Worm (Caenorhabditis elegans) whole organism, L2 larva: Measurements from ENCODE around the gene Y45F3A.5.

Experiments
- R02D3.7 ChIP-seq: fragments of 150-350 bp; optimal IDR thresholded peaks from 2 replicates; lab custom pipeline; 2014; ENCODE audit warnings: missing biosample characterization, missing genetic modification characterization
- ZK546.5 ChIP-seq: sonication (generic microtip); optimal IDR thresholded peaks from 2 replicates; lab custom pipeline; 2017; ENCODE audit warnings: missing biosample characterization, missing genetic modification characterization
- ama-1 ChIP-seq: fragments of 150-350 bp; optimal IDR thresholded peaks from 2 replicates; lab custom pipeline; 2018; ENCODE audit warnings: inconsistent platforms
- ceh-82 ChIP-seq: fragments of 150-350 bp; optimal IDR thresholded peaks from 2 replicates; lab custom pipeline; 2014; ENCODE audit warnings: missing biosample characterization, missing genetic modification characterization
- dmd-4 ChIP-seq: sonication (generic microtip); optimal IDR thresholded peaks from 2 replicates; lab custom pipeline; 2017; ENCODE audit warnings: missing biosample characterization, missing genetic modification characterization
- elt-3 ChIP-seq: sonication (generic microtip); optimal IDR thresholded peaks from 2 replicates; lab custom pipeline; 2017; ENCODE audit warnings: missing biosample characterization, missing genetic modification characterization
- lsy-2 ChIP-seq, 2 experiments: fragments of 150-350 bp in 1 of 2; sonication (generic microtip) in 1 of 2; optimal IDR thresholded peaks; 2 replicates each; lab custom pipeline; 2014 to 2017; ENCODE audit warnings: missing biosample characterization in 2 of 2, missing genetic modification characterization in 2 of 2
- mdl-1 ChIP-seq, 2 experiments: fragments of 150-350 bp in 1 of 2; sonication (generic microtip) in 1 of 2; optimal IDR thresholded peaks; 2 replicates each; lab custom pipeline; 2017; ENCODE audit warnings: missing biosample characterization in 2 of 2, missing genetic modification characterization in 2 of 2
- nhr-10 ChIP-seq: sonication (generic microtip); optimal IDR thresholded peaks from 2 replicates; lab custom pipeline; 2017; ENCODE audit warnings: missing biosample characterization, missing genetic modification characterization
- nhr-12 ChIP-seq: fragments of 150-350 bp; optimal IDR thresholded peaks from 2 replicates; lab custom pipeline; 2014; ENCODE audit warnings: missing biosample characterization, missing genetic modification characterization
- nhr-237 ChIP-seq: fragments of 150-350 bp; optimal IDR thresholded peaks from 2 replicates; lab custom pipeline; 2014; ENCODE audit warnings: missing biosample characterization, missing genetic modification characterization
- nhr-77 ChIP-seq: fragments of 150-350 bp; optimal IDR thresholded peaks from 2 replicates; lab custom pipeline; 2014; ENCODE audit warnings: missing biosample characterization, missing genetic modification characterization
- unc-62 ChIP-seq: fragments of 150-350 bp; optimal IDR thresholded peaks from 2 replicates; lab custom pipeline; 2014; ENCODE audit warnings: missing biosample characterization, missing genetic modification reagents, missing genetic modification characterization
- zag-1 ChIP-seq: fragments of 150-350 bp; optimal IDR thresholded peaks from 2 replicates; lab custom pipeline; 2014; ENCODE audit warnings: missing biosample characterization, missing genetic modification characterization

DNA sequence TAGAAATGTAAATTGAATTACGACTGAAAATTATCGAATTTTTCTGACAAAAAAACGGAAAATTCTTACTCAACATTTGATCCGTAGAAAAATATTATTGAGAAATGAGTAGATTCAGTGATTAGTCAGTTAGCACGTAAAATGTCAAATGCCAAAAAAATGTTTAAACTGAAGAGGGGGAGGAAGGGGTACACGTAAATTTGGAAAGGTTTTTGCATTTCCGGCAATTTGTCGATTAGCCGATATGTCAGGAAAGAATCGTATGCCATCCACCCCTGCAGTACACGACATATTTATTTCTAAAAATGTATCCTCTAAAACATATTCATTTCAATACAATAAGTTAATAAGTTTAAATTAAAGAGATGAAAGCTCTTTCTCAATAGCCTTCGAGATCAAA is 28.2 kb downstream of the Y45F3A.5 start, which contains the start of gene T21C12.4:
- TF ChIP-seq ama-1 (lab: Kevin White, UChicago), result no peak
- no peak for TF ChIP-seq lsy-2 (tag; optimal IDR thresholded peaks at IDR 0.05; lab: Kevin White, UChicago)
- TF ChIP-seq nhr-237 (tag; lab: Kevin White, UChicago), result no peak
- no peak for TF ChIP-seq ZK546.5 (tag; lab: Kevin White, UChicago)
- no peak for TF ChIP-seq unc-62 (GFP tag; lab: Kevin White, UChicago)
- TF ChIP-seq nhr-77 (tag; lab: Kevin White, UChicago), result no peak
- TF ChIP-seq dmd-4 (tag; lab: Kevin White, UChicago), result no peak
- no peak for TF ChIP-seq R02D3.7 (tag; lab: Kevin White, UChicago)
- no peak for TF ChIP-seq nhr-10 (tag; lab: Kevin White, UChicago)
- TF ChIP-seq zag-1, result no peak
- TF ChIP-seq mdl-1 (tag; optimal IDR thresholded peaks at IDR 0.05; lab: Kevin White, UChicago), result no peak
- no peak for TF ChIP-seq ceh-82 (tag; lab: Kevin White, UChicago)
- no peak for TF ChIP-seq elt-3 (tag; lab: Kevin White, UChicago)
- TF ChIP-seq nhr-12 (tag; lab: Kevin White, UChicago), result no peak
